Fruit fly (Drosophila melanogaster): Measurements from ENCODE around the gene Tmem43.

Tmem43 gene

dm6 chr3L:7947880-7948286 lies 33.0 kb upstream of the Tmem43 start, which contains the start of gene exex (continued):
- TF ChIP-seq YL-1 (GFP tag; optimal IDR thresholded peaks at IDR 0.05) (no peak), Dad (GFP tag; optimal IDR thresholded peaks at IDR 0.05) (no peak), CG2875 (GFP tag; optimal IDR thresholded peaks at IDR 0.05) (no peak), zen2 (GFP tag; IDR thresholded peaks at IDR 0.05; ENCODE audit: partially characterized antibody) (no peak), CG10147 (GFP tag; optimal IDR thresholded peaks at IDR 0.05) (no peak), prd (optimal IDR thresholded peaks at IDR 0.05) (no peak), prd (GFP tag; IDR thresholded peaks at IDR 0.05) (no peak), ap (GFP tag; IDR thresholded peaks at IDR 0.05) (no peak), Six4 (GFP tag; optimal IDR thresholded peaks at IDR 0.05) (no peak), HLHmδ (GFP tag; optimal IDR thresholded peaks at IDR 0.05) (peak; percentile 36), NK7.1 (GFP tag; optimal IDR thresholded peaks at IDR 0.05) (no peak), CG15011 (GFP tag; optimal IDR thresholded peaks at IDR 0.05) (no peak), Sin3A (optimal IDR thresholded peaks at IDR 0.05) (no peak), fu2 (GFP tag; optimal IDR thresholded peaks at IDR 0.05) (no peak), Tbp (GFP tag; optimal IDR thresholded peaks at IDR 0.05) (no peak), BtbVII (GFP tag; optimal IDR thresholded peaks at IDR 0.05) (no peak), CG15514 (GFP tag; optimal IDR thresholded peaks at IDR 0.05) (no peak), CG6683 (GFP tag; optimal IDR thresholded peaks at IDR 0.05) (no peak), ro (GFP tag; IDR thresholded peaks at IDR 0.05) (no peak), ham (GFP tag; IDR thresholded peaks at IDR 0.05) (no peak), CG9817 (tag; optimal IDR thresholded peaks at IDR 0.05) (no peak), rib (GFP tag; IDR thresholded peaks at IDR 0.05) (peak; percentile 37; the same call in 1 of the 2 replicates), Stat92E (GFP tag; optimal IDR thresholded peaks at IDR 0.05) (peak in 1 of 3 experiments; percentile 82), fd96Cb (tag; optimal IDR thresholded peaks at IDR 0.05) (no peak), usp (GFP tag; optimal IDR thresholded peaks at IDR 0.05) (no peak), slou (GFP tag; optimal IDR thresholded peaks at IDR 0.05) (no peak), bigmax (GFP tag; optimal IDR thresholded peaks at IDR 0.05) (no peak), CG16815 (GFP tag; optimal IDR thresholded peaks at IDR 0.05) (no peak), Ravus (GFP tag; IDR thresholded peaks at IDR 0.05) (no peak), fd102C (GFP tag; optimal IDR thresholded peaks at IDR 0.05) (no peak), ftz-f1 (GFP tag; optimal IDR thresholded peaks at IDR 0.05) (no peak), tap (tag; optimal IDR thresholded peaks at IDR 0.05) (no peak), cwo (GFP tag; optimal IDR thresholded peaks at IDR 0.05) (no peak), CG30431 (GFP tag; optimal IDR thresholded peaks at IDR 0.05) (no peak), da (GFP tag; optimal IDR thresholded peaks at IDR 0.05) (no peak), CG10959 (GFP tag; IDR thresholded peaks at IDR 0.05) (no peak), CG1603 (tag; optimal IDR thresholded peaks at IDR 0.05) (no peak), vvl (GFP tag; IDR thresholded peaks at IDR 0.05) (peak; percentile 59; the same call in 1 of the 2 replicates), grn (GFP tag; optimal IDR thresholded peaks at IDR 0.05) (peak; percentile 58), CG16779 (GFP tag; IDR thresholded peaks at IDR 0.05) (no peak), chinmo (GFP tag; IDR thresholded peaks at IDR 0.05; ENCODE audit: partially characterized antibody) (0 out of 4 replicates have a peak, but pooled peaks have one; percentile 67), stwl (tag; optimal IDR thresholded peaks at IDR 0.05) (no peak), lmd (GFP tag; IDR thresholded peaks at IDR 0.05) (no peak), CG8359 (GFP tag; optimal IDR thresholded peaks at IDR 0.05; ENCODE audit: borderline replicate concordance) (no peak), hbn (GFP tag; IDR thresholded peaks at IDR 0.05; ENCODE audit: partially characterized antibody) (no peak), ci (GFP tag; IDR thresholded peaks at IDR 0.05) (peak; percentile 43; the same call in 1 of the 3 replicates), CG4404 (GFP tag; IDR thresholded peaks at IDR 0.05) (no peak), CG2199 (GFP tag; IDR thresholded peaks at IDR 0.05) (no peak; the same call in 2 of the 3 replicates), CG15269 (tag; optimal IDR thresholded peaks at IDR 0.05) (no peak), CG12769 (tag; optimal IDR thresholded peaks at IDR 0.05) (no peak), Optix (GFP tag; IDR thresholded peaks at IDR 0.05) (no peak)
